Worm (Caenorhabditis elegans): ENCODE data around the gene EEED8.12.

The EEED8.12 gene

DNA sequence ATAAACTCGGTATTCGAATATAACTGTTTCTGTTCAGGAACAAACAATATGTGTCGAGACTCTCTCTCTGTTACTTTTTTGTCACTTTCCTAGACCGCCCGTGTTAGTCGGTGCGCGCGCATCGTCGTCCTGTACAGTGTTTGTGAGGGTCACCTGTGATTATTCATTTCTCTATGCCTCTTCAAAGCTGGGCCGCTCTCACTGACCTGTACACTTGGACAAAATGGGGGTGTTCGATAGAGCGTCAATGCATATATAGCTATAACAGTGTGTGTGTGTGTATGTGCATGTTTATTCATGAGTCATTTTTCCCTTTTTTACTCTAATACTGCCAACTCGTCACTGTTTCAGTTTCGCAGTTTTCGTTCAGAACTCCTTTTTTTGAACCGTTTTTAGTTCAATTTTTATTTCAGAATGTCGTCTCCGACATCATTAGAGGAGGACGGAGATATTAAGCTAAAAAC, 29.2 kb downstream of the EEED8.12 start, which contains the start of gene pkc-3 (continued):
- TF ChIP-seq let-607 (tag; optimal IDR thresholded peaks at IDR 0.05): peak; percentile 50 to 78
- TF ChIP-seq lin-35 (GFP tag; optimal IDR thresholded peaks at IDR 0.05): peak in 1 of 3 experiments; percentile 47
- TF ChIP-seq lsl-1 (GFP tag; optimal IDR thresholded peaks at IDR 0.05): peak; percentile 44
- peak; percentile 72 for TF ChIP-seq lin-26 (GFP tag; IDR thresholded peaks at IDR 0.05)
- peak; percentile 47; the same call in 1 of the 2 replicates for TF ChIP-seq mcd-1 (GFP tag; IDR thresholded peaks at IDR 0.05)
- TF ChIP-seq hsf-1 (GFP tag; IDR thresholded peaks at IDR 0.05): peak; percentile 75
- 0 out of 2 replicates have a peak, but pooled peaks have one; percentile 31 for TF ChIP-seq cebp-2 (GFP tag; IDR thresholded peaks at IDR 0.05)
- 0 out of 2 replicates have a peak, but pooled peaks have one; percentile 3 for TF ChIP-seq egl-18 (GFP tag; IDR thresholded peaks at IDR 0.05)
- TF ChIP-seq D2030.7 (GFP tag; IDR thresholded peaks at IDR 0.05): peak; percentile 25; the same call in 1 of the 2 replicates
- no peak for TF ChIP-seq F57C9.4 (tag; optimal IDR thresholded peaks at IDR 0.05)
- TF ChIP-seq pbrm-1 (GFP tag; IDR thresholded peaks at IDR 0.05): peak; percentile 58
- TF ChIP-seq B0336.3 (GFP tag; IDR thresholded peaks at IDR 0.05): peak; percentile 92
- TF ChIP-seq lin-40 (tag; optimal IDR thresholded peaks at IDR 0.05): peak; percentile 62
- TF ChIP-seq Y53F4B.3 (GFP tag; IDR thresholded peaks at IDR 0.05): no peak
- TF ChIP-seq ztf-26 (tag; optimal IDR thresholded peaks at IDR 0.05): peak; percentile 51
- TF ChIP-seq akir-1 (GFP tag; optimal IDR thresholded peaks at IDR 0.05): no peak
- peak; percentile 79 for TF ChIP-seq repo-1 (tag; optimal IDR thresholded peaks at IDR 0.05)
- TF ChIP-seq C06A6.2 (GFP tag; conservative IDR thresholded peaks at IDR 0.05): peak; percentile 35; the same call in 1 of the 2 replicates
- TF ChIP-seq attf-6 (GFP tag; IDR thresholded peaks at IDR 0.05): peak; percentile 45; the same call in 1 of the 2 replicates
- TF ChIP-seq T07F8.4 (tag; optimal IDR thresholded peaks at IDR 0.05): no peak
- peak; percentile 38 for TF ChIP-seq madf-10 (tag; optimal IDR thresholded peaks at IDR 0.05)
- peak; percentile 44 for TF ChIP-seq dpff-1 (tag; optimal IDR thresholded peaks at IDR 0.05)
- TF ChIP-seq egl-44 (GFP tag; IDR thresholded peaks at IDR 0.05): peak; percentile 30; the same call in 1 of the 2 replicates
- no peak for TF ChIP-seq T26A5.8 (tag; optimal IDR thresholded peaks at IDR 0.05)
- TF ChIP-seq ama-1 (optimal IDR thresholded peaks at IDR 0.05): peak; percentile 79
- TF ChIP-seq ama-1 (GFP tag; optimal IDR thresholded peaks at IDR 0.05): no peak
- no peak for TF ChIP-seq ceh-58 (GFP tag; IDR thresholded peaks at IDR 0.05)
- peak; percentile 83 for TF ChIP-seq ztf-18 (tag; optimal IDR thresholded peaks at IDR 0.05)
- no peak for TF ChIP-seq snpc-1.1 (tag; optimal IDR thresholded peaks at IDR 0.05; ENCODE audit: insufficient read depth)
- peak; percentile 28 for TF ChIP-seq B0035.1 (tag; optimal IDR thresholded peaks at IDR 0.05)
- peak; percentile 34 for TF ChIP-seq ztf-22 (GFP tag; optimal IDR thresholded peaks at IDR 0.05)
- TF ChIP-seq egrh-3 (GFP tag; IDR thresholded peaks at IDR 0.05): peak; percentile 35; the same call in 1 of the 2 replicates
- peak; percentile 3 for TF ChIP-seq hrde-1 (tag; optimal IDR thresholded peaks at IDR 0.05; ENCODE audit: borderline replicate concordance)
- no peak for TF ChIP-seq ztf-6 (GFP tag; IDR thresholded peaks at IDR 0.05)
- TF ChIP-seq nhr-179 (tag; optimal IDR thresholded peaks at IDR 0.05): no peak
- peak; percentile 34 for TF ChIP-seq unc-130 (GFP tag; optimal IDR thresholded peaks at IDR 0.05)
- no peak for TF ChIP-seq unc-62 (GFP tag; optimal IDR thresholded peaks at IDR 0.05)
- no peak for TF ChIP-seq ccch-3 (GFP tag; optimal IDR thresholded peaks at IDR 0.05)
- peak; percentile 37 for TF ChIP-seq F22D6.2 (tag; optimal IDR thresholded peaks at IDR 0.05)
- peak; percentile 60 for TF ChIP-seq tbp1 (GFP tag; optimal IDR thresholded peaks at IDR 0.05)
- no peak for TF ChIP-seq mes-4 (tag; optimal IDR thresholded peaks at IDR 0.05)
- TF ChIP-seq Y53G8AR.9 (GFP tag; conservative IDR thresholded peaks at IDR 0.05): peak; percentile 86
- no peak for TF ChIP-seq nfya-2 (GFP tag; IDR thresholded peaks at IDR 0.05)
- peak; percentile 65 for TF ChIP-seq ceh-27 (GFP tag; optimal IDR thresholded peaks at IDR 0.05)
- 0 out of 2 replicates have a peak, but pooled peaks have one; percentile 41 for TF ChIP-seq lir-1 (GFP tag; conservative IDR thresholded peaks at IDR 0.05)
- no peak for TF ChIP-seq nfya-1 (tag; optimal IDR thresholded peaks at IDR 0.05; ENCODE audit: borderline replicate concordance, insufficient read depth)
- no peak for TF ChIP-seq rpc-1 (optimal IDR thresholded peaks at IDR 0.05)
- TF ChIP-seq rpc-1 (tag; optimal IDR thresholded peaks at IDR 0.05): no peak
- no peak for TF ChIP-seq let-526 (GFP tag; IDR thresholded peaks at IDR 0.05)
